Worm (Caenorhabditis elegans): Measurements from ENCODE around the gene R10E4.6.

DNA sequence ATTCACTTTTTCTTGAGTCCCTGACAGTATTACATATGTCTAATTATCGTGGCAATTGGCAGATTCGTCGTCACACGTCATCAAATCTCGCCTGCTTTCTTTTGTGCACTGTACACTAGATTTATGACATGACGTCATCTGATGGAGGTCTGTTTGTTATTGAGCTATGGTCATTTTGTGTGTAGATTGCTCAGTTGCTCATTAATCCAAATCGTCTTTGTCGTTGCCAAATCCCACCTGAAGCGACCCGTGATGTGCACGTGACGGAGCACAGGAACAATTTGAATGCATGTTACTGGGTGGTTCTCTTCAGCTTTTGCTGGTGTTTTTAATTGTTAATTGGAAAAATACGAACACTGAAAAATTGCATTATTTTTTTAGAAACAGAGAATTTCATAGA, 20.3 kb upstream of the R10E4.6 start:
- TF ChIP-seq ama-1 (optimal IDR thresholded peaks at IDR 0.05) = no peak
- no peak for TF ChIP-seq ama-1 (GFP tag; optimal IDR thresholded peaks at IDR 0.05)
- no peak for TF ChIP-seq ztf-28 (GFP tag; IDR thresholded peaks at IDR 0.05)
- no peak for TF ChIP-seq F33H1.4 (GFP tag; IDR thresholded peaks at IDR 0.05)
- no peak for TF ChIP-seq lir-1 (GFP tag; conservative IDR thresholded peaks at IDR 0.05)
- TF ChIP-seq nfyb-1 (GFP tag; IDR thresholded peaks at IDR 0.05) = no peak
- no peak for TF ChIP-seq pha-4 (tag; optimal IDR thresholded peaks at IDR 0.05)
- no peak for TF ChIP-seq B0261.1 (tag; optimal IDR thresholded peaks at IDR 0.05)
- no peak for TF ChIP-seq nhr-90 (tag; optimal IDR thresholded peaks at IDR 0.05)

Measured in whole organism, young adult.